Fruit fly (Drosophila melanogaster): Measurements from ENCODE around the gene CG13875.
A peak's percentile ranks its signal among the peaks of the same experiment; 100 is the strongest.

The CG13875 gene

DNA sequence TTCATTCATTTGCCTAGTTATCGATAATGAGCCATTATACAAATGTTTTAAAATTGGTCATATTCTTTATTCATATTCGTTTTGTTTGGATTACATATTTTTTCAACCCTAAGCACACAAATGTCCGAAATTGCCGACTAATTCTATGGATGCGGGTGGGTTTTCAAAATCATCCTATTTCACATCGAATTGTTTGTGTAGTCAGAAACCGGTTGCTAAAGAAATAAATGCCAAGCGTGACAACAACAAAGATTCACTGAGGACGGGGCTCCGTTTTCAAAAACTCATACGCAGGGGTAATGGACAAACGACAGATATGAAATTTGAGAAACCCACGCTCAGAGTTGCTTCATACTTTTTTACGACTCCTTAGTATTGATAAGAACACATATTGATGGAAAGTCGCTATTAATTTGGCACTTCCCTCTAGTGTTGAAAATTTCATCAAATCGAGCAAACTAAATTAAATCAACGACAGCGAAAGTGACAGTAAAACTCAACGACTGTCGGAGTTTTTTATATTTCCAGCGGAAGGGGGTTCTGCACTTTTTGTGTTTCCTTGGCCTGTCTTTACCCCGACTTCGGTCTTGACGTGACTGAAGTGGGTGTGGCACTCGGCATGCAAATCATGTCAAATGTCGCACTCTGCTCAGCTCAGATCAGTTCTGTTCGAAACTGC is 20.2 kb upstream of the CG13875 start (continued):
- no peak for TF ChIP-seq ken (GFP tag; IDR thresholded peaks at IDR 0.05)
- TF ChIP-seq Chrac-16 (GFP tag; optimal IDR thresholded peaks at IDR 0.05): no peak
- no peak for TF ChIP-seq gce (GFP tag; IDR thresholded peaks at IDR 0.05)
- TF ChIP-seq insv (GFP tag; optimal IDR thresholded peaks at IDR 0.05): peak in 1 of 2 experiments; percentile 63
- no peak for TF ChIP-seq pum (GFP tag; optimal IDR thresholded peaks at IDR 0.05)

DNA sequence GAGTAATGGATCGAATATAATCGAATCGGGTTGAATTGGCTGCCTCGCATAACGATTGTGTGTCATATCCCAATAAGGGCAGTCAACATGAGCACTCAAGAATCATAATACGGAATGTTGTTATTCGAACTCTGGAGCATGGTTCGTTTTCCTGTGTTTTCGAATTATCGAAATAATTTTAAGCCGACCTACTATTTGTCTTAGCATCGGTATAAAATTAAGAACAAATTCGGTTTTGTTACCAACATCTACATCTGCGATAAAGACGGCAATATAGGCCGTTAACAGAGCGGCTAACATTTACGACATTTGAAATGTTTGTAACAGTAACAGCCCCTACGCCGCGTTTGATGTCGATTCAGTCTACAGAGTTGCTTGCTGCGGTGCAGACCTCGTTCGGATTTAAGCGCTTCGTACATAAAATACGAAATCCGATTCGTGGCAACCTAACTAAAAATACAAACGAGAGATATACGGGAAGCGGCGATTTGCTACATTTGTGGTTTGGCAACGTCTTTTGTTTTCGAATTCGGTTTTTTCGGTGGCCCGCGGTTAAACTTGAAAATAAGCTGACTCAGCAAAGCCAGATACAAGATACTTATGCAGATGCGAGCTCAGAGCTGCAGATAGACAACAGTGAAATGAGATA is 19.2 kb upstream of the CG13875 start:
- no peak for TF ChIP-seq tna (GFP tag; IDR thresholded peaks at IDR 0.05; ENCODE audit: partially characterized antibody)
- peak; percentile 55 for TF ChIP-seq CG13296 (GFP tag; optimal IDR thresholded peaks at IDR 0.05)
- TF ChIP-seq CG10321 (GFP tag; IDR thresholded peaks at IDR 0.05): no peak
- no peak for TF ChIP-seq dmrt11E (tag; optimal IDR thresholded peaks at IDR 0.05)
- TF ChIP-seq CG7963 (GFP tag; IDR thresholded peaks at IDR 0.05; ENCODE audit: partially characterized antibody): no peak
- no peak for TF ChIP-seq Awh (GFP tag; IDR thresholded peaks at IDR 0.05)
- TF ChIP-seq CG2678 (tag; optimal IDR thresholded peaks at IDR 0.05): peak; percentile 40
- no peak for TF ChIP-seq schlank (tag; optimal IDR thresholded peaks at IDR 0.05)
- TF ChIP-seq lbe (GFP tag; optimal IDR thresholded peaks at IDR 0.05): no peak
- TF ChIP-seq sima (GFP tag; optimal IDR thresholded peaks at IDR 0.05): no peak
- peak; percentile 72 for TF ChIP-seq mirr (GFP tag; optimal IDR thresholded peaks at IDR 0.05)
- no peak for TF ChIP-seq Dek (tag; optimal IDR thresholded peaks at IDR 0.05)
- no peak for TF ChIP-seq tup (GFP tag; optimal IDR thresholded peaks at IDR 0.05)
- TF ChIP-seq slbo (GFP tag; IDR thresholded peaks at IDR 0.05): peak; percentile 19; the same call in 1 of the 2 replicates
- TF ChIP-seq CG9727 (GFP tag; optimal IDR thresholded peaks at IDR 0.05): no peak
- TF ChIP-seq ems (GFP tag; optimal IDR thresholded peaks at IDR 0.05): no peak
- no peak for TF ChIP-seq CG4820 (GFP tag; optimal IDR thresholded peaks at IDR 0.05)
- TF ChIP-seq CG5953 (GFP tag; IDR thresholded peaks at IDR 0.05): no peak
- no peak for TF ChIP-seq az2 (GFP tag; optimal IDR thresholded peaks at IDR 0.05)
- TF ChIP-seq CG32767 (GFP tag; IDR thresholded peaks at IDR 0.05): no peak
- TF ChIP-seq CG10147 (GFP tag; optimal IDR thresholded peaks at IDR 0.05): peak; percentile 14
- no peak for TF ChIP-seq Dp (GFP tag; optimal IDR thresholded peaks at IDR 0.05)
- no peak for TF ChIP-seq CG7928 (GFP tag; optimal IDR thresholded peaks at IDR 0.05)
- no peak for TF ChIP-seq CoRest (tag; optimal IDR thresholded peaks at IDR 0.05)
- TF ChIP-seq CG17829 (tag; optimal IDR thresholded peaks at IDR 0.05): no peak
- TF ChIP-seq oc (tag; optimal IDR thresholded peaks at IDR 0.05): peak; percentile 65
- TF ChIP-seq gcm2 (GFP tag; optimal IDR thresholded peaks at IDR 0.05): peak; percentile 5
- TF ChIP-seq CG31365 (tag; optimal IDR thresholded peaks at IDR 0.05): no peak
- no peak for TF ChIP-seq rib (GFP tag; IDR thresholded peaks at IDR 0.05)
- no peak for TF ChIP-seq lmd (GFP tag; IDR thresholded peaks at IDR 0.05)
- TF ChIP-seq CG6272 (GFP tag; IDR thresholded peaks at IDR 0.05): no peak
- TF ChIP-seq gfzf (GFP tag; optimal IDR thresholded peaks at IDR 0.05): no peak
- no peak for TF ChIP-seq CG14441 (GFP tag; IDR thresholded peaks at IDR 0.05)
- no peak for TF ChIP-seq unpg (GFP tag; optimal IDR thresholded peaks at IDR 0.05)
- no peak for TF ChIP-seq Aef1 (GFP tag; IDR thresholded peaks at IDR 0.05)
- peak; percentile 27; the same call in 2 of the 3 replicates for TF ChIP-seq zen2 (GFP tag; IDR thresholded peaks at IDR 0.05; ENCODE audit: partially characterized antibody)
- peak; percentile 61 for TF ChIP-seq lab (GFP tag; optimal IDR thresholded peaks at IDR 0.05)
- no peak for TF ChIP-seq hkb (optimal IDR thresholded peaks at IDR 0.05)
- TF ChIP-seq hkb (GFP tag; IDR thresholded peaks at IDR 0.05): peak; percentile 40; the same call in 1 of the 2 replicates
- TF ChIP-seq HLH4C (GFP tag; IDR thresholded peaks at IDR 0.05; ENCODE audit: partially characterized antibody): no peak
- TF ChIP-seq Rfx (GFP tag; IDR thresholded peaks at IDR 0.05): peak; percentile 24; the same call in 1 of the 2 replicates
- TF ChIP-seq CG9437 (GFP tag; optimal IDR thresholded peaks at IDR 0.05): no peak

All from whole organism, embryonic.